Fruit fly (Drosophila melanogaster) whole organism, embryonic: Measurements from ENCODE around the gene CG15209.

Source experiments
- Blimp-1 ChIP-seq: fragments of 200-800 bp; sonication (Bioruptor generic); optimal IDR thresholded peaks from 3 replicates; lab custom pipeline; 2018; ENCODE audit warnings: missing biosample characterization, missing genetic modification characterization, mild to moderate bottlenecking, moderate library complexity, missing genetic modification reagents
- CG10543 ChIP-seq: fragments of 200-800 bp; sonication (Bioruptor generic); optimal IDR thresholded peaks from 3 replicates; lab custom pipeline; 2017; ENCODE audit warnings: missing biosample characterization, mild to moderate bottlenecking, missing genetic modification characterization, moderate library complexity
- CG10654 ChIP-seq: fragments of 200-800 bp; sonication (Bioruptor generic); optimal IDR thresholded peaks from 2 replicates; lab custom pipeline; 2016; ENCODE audit warnings: missing biosample characterization, missing genetic modification characterization
- CG11560 ChIP-seq: fragments of 200-800 bp; sonication (Bioruptor generic); IDR thresholded peaks from 3 replicates; pipeline ENCODE4 v1.3.6; 2022; ENCODE audit warnings: missing biosample characterization, missing genetic modification characterization
- CG11695 ChIP-seq: fragments of 200-800 bp; sonication (Bioruptor generic); IDR thresholded peaks from 3 replicates; pipeline ENCODE4 v1.3.6; 2022; ENCODE audit warnings: missing biosample characterization, missing genetic modification characterization
- CG11696 ChIP-seq: fragments of 200-800 bp; sonication (Bioruptor generic); IDR thresholded peaks from 2 replicates; pipeline ENCODE4 v1.3.6; 2022; ENCODE audit warnings: missing biosample characterization, missing genetic modification characterization
- CG12155 ChIP-seq: fragments of 200-800 bp; sonication (Bioruptor generic); optimal IDR thresholded peaks from 3 replicates; lab custom pipeline; 2016; ENCODE audit warnings: missing biosample characterization, missing genetic modification characterization
- CG12299 ChIP-seq: fragments of 200-800 bp; sonication (Bioruptor generic); optimal IDR thresholded peaks from 2 replicates; lab custom pipeline; 2018; ENCODE audit warnings: missing biosample characterization, mild to moderate bottlenecking, missing genetic modification characterization
- CG1233 ChIP-seq: fragments of 200-800 bp; sonication (Bioruptor generic); optimal IDR thresholded peaks from 4 replicates; lab custom pipeline; 2018; ENCODE audit warnings: missing biosample characterization, mild to moderate bottlenecking, missing genetic modification characterization
- CG13287 ChIP-seq: fragments of 200-800 bp; sonication (Bioruptor generic); IDR thresholded peaks from 2 replicates; pipeline ENCODE4 v1.3.6; 2022; ENCODE audit warnings: missing biosample characterization, missing genetic modification characterization; ENCODE audit not compliant: partially characterized antibody
- CG13296 ChIP-seq: fragments of 200-800 bp; sonication (Bioruptor generic); optimal IDR thresholded peaks from 3 replicates; lab custom pipeline; 2018; ENCODE audit warnings: missing biosample characterization, mild to moderate bottlenecking, missing genetic modification characterization
- CG13424 ChIP-seq: fragments of 200-800 bp; sonication (Bioruptor generic); optimal IDR thresholded peaks from 2 replicates; lab custom pipeline; 2019; ENCODE audit warnings: missing biosample characterization, mild to moderate bottlenecking, missing genetic modification characterization, moderate library complexity
- CG16779 ChIP-seq: fragments of 200-800 bp; sonication (Bioruptor generic); IDR thresholded peaks from 2 replicates; pipeline ENCODE4 v1.3.6; 2022; ENCODE audit warnings: missing biosample characterization, missing genetic modification characterization
- CG16863 ChIP-seq: fragments of 200-800 bp; sonication (Bioruptor generic); optimal IDR thresholded peaks from 3 replicates; lab custom pipeline; 2016; ENCODE audit warnings: missing biosample characterization, missing genetic modification characterization
- CG2199 ChIP-seq: fragments of 200-800 bp; sonication (Bioruptor generic); IDR thresholded peaks from 3 replicates; pipeline ENCODE4 v1.3.6; 2022; ENCODE audit warnings: missing biosample characterization, missing genetic modification characterization
- CG2875 ChIP-seq: fragments of 200-800 bp; sonication (Bioruptor generic); optimal IDR thresholded peaks from 2 replicates; lab custom pipeline; 2017; ENCODE audit warnings: missing biosample characterization, mild to moderate bottlenecking, missing genetic modification characterization, missing genetic modification reagents
- CG3847 ChIP-seq: fragments of 200-800 bp; sonication (Bioruptor generic); IDR thresholded peaks from 2 replicates; pipeline ENCODE4 v1.3.6; 2022; ENCODE audit warnings: missing biosample characterization, missing genetic modification characterization
- CG4424 ChIP-seq: fragments of 200-800 bp; sonication (Bioruptor generic); optimal IDR thresholded peaks from 3 replicates; lab custom pipeline; 2016; ENCODE audit warnings: missing biosample characterization, missing genetic modification characterization
- CG4730 ChIP-seq: fragments of 200-800 bp; sonication (Bioruptor generic); IDR thresholded peaks from 2 replicates; pipeline ENCODE4 v1.3.6; 2022; ENCODE audit warnings: missing biosample characterization, missing genetic modification characterization
- CG6175 ChIP-seq: fragments of 200-800 bp; sonication (Bioruptor generic); IDR thresholded peaks from 3 replicates; pipeline ENCODE4 v1.3.6; 2022; ENCODE audit warnings: missing biosample characterization, missing genetic modification characterization
- CG7556 ChIP-seq: fragments of 200-800 bp; sonication (Bioruptor generic); optimal IDR thresholded peaks from 2 replicates; lab custom pipeline; 2017; ENCODE audit warnings: missing biosample characterization, mild to moderate bottlenecking, missing genetic modification characterization
- CG9727 ChIP-seq: fragments of 200-800 bp; sonication (Bioruptor generic); optimal IDR thresholded peaks from 3 replicates; lab custom pipeline; 2017; ENCODE audit warnings: missing biosample characterization, mild to moderate bottlenecking, missing genetic modification characterization
- CG9817 ChIP-seq: fragments of 200-800 bp; sonication (Bioruptor generic); optimal IDR thresholded peaks from 2 replicates; lab custom pipeline; 2018; ENCODE audit warnings: missing biosample characterization, mild to moderate bottlenecking, missing genetic modification characterization, moderate library complexity
- CTCF ChIP-seq: fragments of 200-800 bp; sonication (Bioruptor generic); optimal IDR thresholded peaks from 2 replicates; lab custom pipeline; 2017; ENCODE audit warnings: missing biosample characterization, mild to moderate bottlenecking, missing genetic modification characterization, moderate library complexity
- D19A ChIP-seq: fragments of 200-800 bp; optimal IDR thresholded peaks from 3 replicates; lab custom pipeline; 2019; ENCODE audit warnings: missing biosample characterization, mild to moderate bottlenecking, missing genetic modification characterization, moderate library complexity
- E2f2 ChIP-seq: fragments of 200-800 bp; sonication (Bioruptor generic); IDR thresholded peaks from 2 replicates; pipeline ENCODE4 v1.3.6; 2022; ENCODE audit warnings: missing biosample characterization, missing genetic modification characterization
- Eip74EF ChIP-seq, 2 experiments: fragments of 200-800 bp in 1 of 2; fragments of >200 bp in 1 of 2; sonication (Bioruptor generic) in 1 of 2; optimal IDR thresholded peaks; 2 replicates each; lab custom pipeline; 2017 to 2019; ENCODE audit warnings: missing biosample characterization in 2 of 2, missing genetic modification characterization in 2 of 2, mild to moderate bottlenecking in 1 of 2, moderate library complexity in 1 of 2
- HLHmδ ChIP-seq: fragments of 200-800 bp; sonication (Bioruptor generic); optimal IDR thresholded peaks from 2 replicates; lab custom pipeline; 2018; ENCODE audit warnings: missing biosample characterization, mild to moderate bottlenecking, missing genetic modification characterization, moderate library complexity
- Hr51 ChIP-seq, 2 experiments: fragments of 200-800 bp; sonication (Bioruptor generic); optimal IDR thresholded peaks; 2 replicates in 1 of 2; 3 replicates in 1 of 2; lab custom pipeline; 2016 to 2018; ENCODE audit warnings: missing biosample characterization in 2 of 2, missing genetic modification characterization in 2 of 2, mild to moderate bottlenecking in 1 of 2, moderate library complexity in 1 of 2
- Lpt ChIP-seq: fragments of >200 bp; optimal IDR thresholded peaks from 2 replicates; lab custom pipeline; 2018; ENCODE audit warnings: missing biosample characterization, missing genetic modification characterization
- Med ChIP-seq: fragments of 200-800 bp; sonication (Bioruptor generic); peaks from one replicate; lab custom pipeline; 2016; ENCODE audit warnings: missing biosample characterization, missing genetic modification characterization, mild to moderate bottlenecking, inconsistent platforms, moderate library complexity
- Meics ChIP-seq: fragments of 200-800 bp; sonication (Bioruptor generic); optimal IDR thresholded peaks from 2 replicates; lab custom pipeline; 2017; ENCODE audit warnings: missing biosample characterization, mild to moderate bottlenecking, missing genetic modification characterization
- Sox102F ChIP-seq: fragments of 200-800 bp; sonication (Bioruptor generic); optimal IDR thresholded peaks from 2 replicates; lab custom pipeline; 2018; ENCODE audit warnings: missing biosample characterization, mild to moderate bottlenecking, missing genetic modification characterization, moderate library complexity
- Ssrp ChIP-seq: fragments of 200-800 bp; sonication (Bioruptor generic); optimal IDR thresholded peaks from 2 replicates; lab custom pipeline; 2018; ENCODE audit warnings: missing biosample characterization, mild to moderate bottlenecking, missing genetic modification characterization, moderate library complexity
- Xrp1 ChIP-seq: fragments of 200-800 bp; sonication (Bioruptor generic); IDR thresholded peaks from 2 replicates; pipeline ENCODE4 v1.3.6; 2022; ENCODE audit warnings: missing biosample characterization, missing genetic modification characterization
- dm ChIP-seq: fragments of 200-800 bp; sonication (Bioruptor generic); optimal IDR thresholded peaks from 3 replicates; lab custom pipeline; 2016; ENCODE audit warnings: missing biosample characterization, missing genetic modification characterization
- dmrt11E ChIP-seq: fragments of 200-800 bp; sonication (Bioruptor generic); optimal IDR thresholded peaks from 3 replicates; lab custom pipeline; 2018; ENCODE audit warnings: missing biosample characterization, mild to moderate bottlenecking, missing genetic modification characterization, moderate library complexity
- fd3F ChIP-seq: fragments of 200-800 bp; sonication (Bioruptor generic); optimal IDR thresholded peaks from 2 replicates; lab custom pipeline; 2018; ENCODE audit warnings: missing biosample characterization, mild to moderate bottlenecking, missing genetic modification characterization, moderate library complexity
- fu2 ChIP-seq: fragments of 200-800 bp; sonication (Bioruptor generic); optimal IDR thresholded peaks from 2 replicates; lab custom pipeline; 2016; ENCODE audit warnings: missing biosample characterization, missing genetic modification characterization
- gce ChIP-seq: fragments of 200-800 bp; sonication (Bioruptor generic); IDR thresholded peaks from 3 replicates; pipeline ENCODE4 v1.3.6; 2022; ENCODE audit warnings: missing biosample characterization, missing genetic modification characterization
- pzg ChIP-seq: fragments of 200-800 bp; sonication (Bioruptor generic); optimal IDR thresholded peaks from 3 replicates; lab custom pipeline; 2018; ENCODE audit warnings: missing biosample characterization, mild to moderate bottlenecking, missing genetic modification characterization, moderate library complexity
- run ChIP-seq: fragments of 200-800 bp; sonication (Bioruptor generic); optimal IDR thresholded peaks from 3 replicates; lab custom pipeline; 2018; ENCODE audit warnings: missing biosample characterization, mild to moderate bottlenecking, missing genetic modification characterization
- salm ChIP-seq: fragments of 200-800 bp; sonication (Bioruptor generic); optimal IDR thresholded peaks from 2 replicates; lab custom pipeline; 2018; ENCODE audit warnings: missing biosample characterization, mild to moderate bottlenecking, missing genetic modification characterization
- seq ChIP-seq: fragments of 200-800 bp; sonication (Bioruptor generic); IDR thresholded peaks from 2 replicates; pipeline ENCODE4 v1.3.6; 2022; ENCODE audit warnings: missing biosample characterization, missing genetic modification characterization
- sima ChIP-seq: fragments of 200-800 bp; sonication (Bioruptor generic); optimal IDR thresholded peaks from 2 replicates; lab custom pipeline; 2016; ENCODE audit warnings: missing biosample characterization, missing genetic modification characterization
- sisA ChIP-seq: fragments of 200-800 bp; sonication (Bioruptor generic); IDR thresholded peaks from 2 replicates; pipeline ENCODE4 v1.3.6; 2022; ENCODE audit warnings: missing biosample characterization, missing genetic modification characterization
- tin ChIP-seq: fragments of 200-800 bp; sonication (Bioruptor generic); optimal IDR thresholded peaks from 3 replicates; lab custom pipeline; 2016; ENCODE audit warnings: missing biosample characterization, missing genetic modification characterization
- zen ChIP-seq: fragments of 200-800 bp; sonication (Bioruptor generic); optimal IDR thresholded peaks from 3 replicates; lab custom pipeline; 2018; ENCODE audit warnings: missing biosample characterization, mild to moderate bottlenecking, missing genetic modification characterization, moderate library complexity

CG15209 gene

DNA sequence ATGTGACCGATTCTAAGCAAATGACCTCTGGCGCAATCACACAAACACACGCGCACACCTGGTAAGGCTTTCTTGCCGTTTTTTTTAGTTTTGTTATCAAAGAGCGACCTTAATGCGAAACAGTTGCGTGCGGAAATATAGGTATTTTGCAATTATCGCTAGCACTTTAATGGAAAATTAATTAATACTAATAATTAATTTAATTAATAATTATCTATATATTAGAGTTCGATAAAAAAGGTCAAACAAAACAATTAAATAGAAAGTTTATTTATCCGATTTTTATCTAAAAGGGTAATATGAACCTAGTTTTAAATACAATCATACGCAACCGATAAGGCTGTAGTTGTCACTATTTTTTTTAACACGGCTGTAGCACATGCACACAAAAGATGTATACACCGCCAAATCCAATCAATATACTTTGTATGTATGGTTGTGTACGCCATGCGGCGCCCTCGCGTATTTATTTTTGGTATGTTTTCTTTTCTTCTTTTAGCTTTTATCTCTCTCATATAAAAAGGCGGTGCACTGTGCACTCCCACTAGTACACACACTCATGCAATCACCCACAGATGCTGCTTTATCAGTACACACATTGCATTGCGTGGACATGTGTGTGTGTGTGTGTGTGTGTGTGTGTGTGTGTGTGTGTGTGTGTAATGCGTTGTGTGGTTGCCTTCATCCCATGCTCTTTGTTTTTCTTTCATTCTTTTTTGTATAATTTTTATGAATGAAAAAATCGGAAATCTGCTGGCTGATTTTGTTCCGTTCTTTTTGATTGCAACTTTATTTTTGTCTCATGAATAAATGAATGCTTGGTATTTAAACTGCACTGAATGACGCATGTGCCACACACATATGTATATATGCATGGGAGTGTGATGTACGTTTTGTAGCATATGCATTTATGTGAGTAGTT, 39.3 kb upstream of the CG15209 start (continued):
- peak; percentile 23 for TF ChIP-seq zen (tag; lab: Kevin White, UChicago)
- TF ChIP-seq run (tag; lab: Kevin White, UChicago): peak; percentile 41
- TF ChIP-seq Sox102F: peak; percentile 83
- TF ChIP-seq Hr51 (GFP tag; optimal IDR thresholded peaks at IDR 0.05; lab: Kevin White, UChicago): peak in 1 of 2 experiments; percentile 86
- no peak for TF ChIP-seq pzg
- TF ChIP-seq CG13424 (tag; lab: Kevin White, UChicago): peak; percentile 79
- TF ChIP-seq sisA (GFP tag; lab: Robert Waterston, UW): 0 out of 2 replicates have a peak, but pooled peaks have one; percentile 33
- TF ChIP-seq Xrp1 (GFP tag; lab: Robert Waterston, UW): peak; percentile 71
- TF ChIP-seq E2f2: peak; percentile 28; the same call in 1 of the 2 replicates
- TF ChIP-seq CG2875 (GFP tag; lab: Kevin White, UChicago): peak; percentile 63
- peak; percentile 57 for TF ChIP-seq CG12299 (tag; lab: Kevin White, UChicago)
- TF ChIP-seq CG16863 (GFP tag; lab: Kevin White, UChicago): no peak
- TF ChIP-seq seq: peak; percentile 65; the same call in 1 of the 2 replicates
- peak; percentile 52 for TF ChIP-seq fd3F
- TF ChIP-seq fu2 (GFP tag; lab: Kevin White, UChicago): no peak
- peak; percentile 69 for TF ChIP-seq Meics (GFP tag; lab: Kevin White, UChicago)
- no peak for TF ChIP-seq CG11560 (tag; lab: Robert Waterston, UW)
- TF ChIP-seq CG7556 (GFP tag; lab: Kevin White, UChicago): peak; percentile 75
- TF ChIP-seq CG11696: peak; percentile 91
- peak; percentile 42 for TF ChIP-seq CG9817
- no peak for TF ChIP-seq CG10654 (GFP tag; lab: Kevin White, UChicago)
- TF ChIP-seq dm (GFP tag; lab: Kevin White, UChicago): no peak
- peak; percentile 67 for TF ChIP-seq Blimp-1 (GFP tag; lab: Kevin White, UChicago)
- peak; percentile 24 for TF ChIP-seq tin (GFP tag; lab: Kevin White, UChicago)
- no peak for TF ChIP-seq HLHmδ (GFP tag; lab: Kevin White, UChicago)
- 0 out of 2 replicates have a peak, but pooled peaks have one; percentile 29 for TF ChIP-seq CG3847 (GFP tag; lab: Robert Waterston, UW)
- no peak for TF ChIP-seq CG4730 (GFP tag; lab: Robert Waterston, UW)
- TF ChIP-seq CG2199: peak; percentile 65; the same call in 1 of the 3 replicates
- TF ChIP-seq CG1233: peak; percentile 64
- peak in 1 of 2 experiments; percentile 66 for TF ChIP-seq Eip74EF (GFP tag; optimal IDR thresholded peaks at IDR 0.05; lab: Kevin White, UChicago)
- peak; percentile 60 for TF ChIP-seq salm (tag; lab: Kevin White, UChicago)
- TF ChIP-seq CG9727 (GFP tag; lab: Kevin White, UChicago): peak; percentile 61
- TF ChIP-seq CG11695: peak; percentile 78
- TF ChIP-seq CG4424 (GFP tag; lab: Kevin White, UChicago): peak; percentile 38
- peak; percentile 8; the same call in 1 of the 3 replicates for TF ChIP-seq gce (GFP tag; lab: Robert Waterston, UW)
- no peak for TF ChIP-seq CG16779
- TF ChIP-seq CG12155 (GFP tag; lab: Kevin White, UChicago): no peak
- TF ChIP-seq dmrt11E (tag; lab: Kevin White, UChicago): peak; percentile 68
- TF ChIP-seq Med (GFP tag; lab: Kevin White, UChicago): peak; percentile 20
- TF ChIP-seq D19A: peak; percentile 78
- TF ChIP-seq CG13296 (GFP tag; lab: Kevin White, UChicago): peak; percentile 58
- TF ChIP-seq Ssrp (tag; lab: Kevin White, UChicago): peak; percentile 82
- no peak for TF ChIP-seq CG6175
- TF ChIP-seq CTCF (GFP tag; lab: Kevin White, UChicago): peak; percentile 9
- no peak for TF ChIP-seq Lpt (GFP tag; lab: Kevin White, UChicago)
- peak; percentile 9 for TF ChIP-seq CG10543 (GFP tag; lab: Kevin White, UChicago)
- TF ChIP-seq CG13287 (GFP tag; lab: Robert Waterston, UW): no peak
- TF ChIP-seq sima: no peak
